Worm (Caenorhabditis elegans): Measurements from ENCODE around the gene D2062.4.

- no peak for TF ChIP-seq mep-1 (tag; optimal IDR thresholded peaks at IDR 0.05)
- TF ChIP-seq elt-1 (tag; optimal IDR thresholded peaks at IDR 0.05; ENCODE audit: borderline replicate concordance, insufficient read depth): no peak
- no peak for TF ChIP-seq ztf-11 (tag; optimal IDR thresholded peaks at IDR 0.05)
- no peak for TF ChIP-seq cnd-1 (tag; optimal IDR thresholded peaks at IDR 0.05)
- TF ChIP-seq elt-3 (tag; optimal IDR thresholded peaks at IDR 0.05): no peak
- no peak for TF ChIP-seq mls-2 (tag; optimal IDR thresholded peaks at IDR 0.05)
- no peak for TF ChIP-seq lin-13 (tag; optimal IDR thresholded peaks at IDR 0.05)
- TF ChIP-seq unc-39 (tag; optimal IDR thresholded peaks at IDR 0.05): no peak
- TF ChIP-seq nhr-237 (tag; optimal IDR thresholded peaks at IDR 0.05): no peak
- no peak for TF ChIP-seq M03D4.4 (tag; optimal IDR thresholded peaks at IDR 0.05)
- no peak for TF ChIP-seq snpc-4 (tag; optimal IDR thresholded peaks at IDR 0.05)
These were observed 40.2 kb upstream of the D2062.4 start, which contains the start of gene sri-74 for ce11 chrII:2583044-2583443.
